Fruit fly (Drosophila melanogaster): ENCODE results near the gene LysE.

The LysE gene

DNA sequence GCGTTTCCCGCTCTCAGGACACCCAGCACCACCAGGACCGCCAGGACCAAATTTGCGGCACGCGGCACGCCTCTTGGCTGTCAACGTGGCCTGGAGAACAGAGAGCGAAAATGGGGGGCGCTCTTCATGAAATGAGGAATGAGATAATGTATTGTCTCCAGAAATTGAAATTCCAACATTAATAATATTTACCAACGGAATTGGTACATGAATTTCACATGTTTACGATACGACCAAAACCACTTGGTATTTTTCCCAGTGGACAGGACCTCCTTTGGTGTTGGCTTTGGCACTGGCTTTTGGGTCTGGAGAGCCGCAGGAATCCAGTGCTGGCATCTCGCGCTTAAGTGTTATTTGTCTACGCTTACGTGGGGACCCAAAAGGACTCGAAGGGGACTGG is 29.2 kb upstream of the LysE start (continued):
- peak; percentile 21 for TF ChIP-seq CG7839 (tag; optimal IDR thresholded peaks at IDR 0.05)
- TF ChIP-seq bcd (GFP tag; optimal IDR thresholded peaks at IDR 0.05), result peak; percentile 20
- no peak for TF ChIP-seq toy (GFP tag; IDR thresholded peaks at IDR 0.05)
- peak; percentile 33; the same call in 1 of the 2 replicates for TF ChIP-seq Taf1 (GFP tag; IDR thresholded peaks at IDR 0.05)
- no peak for TF ChIP-seq pnt (GFP tag; optimal IDR thresholded peaks at IDR 0.05)
- TF ChIP-seq CG15514 (GFP tag; optimal IDR thresholded peaks at IDR 0.05), result no peak

dm6 chr3L:1188936-1189659 is 23.5 kb upstream of the LysE start, which contains the start of gene CG13912:
TSS of gene CG13912 (plus strand) at chr3L:1189588.
- TF ChIP-seq CG6254 (GFP tag; optimal IDR thresholded peaks at IDR 0.05) (peak; percentile 41), Nf-YC (tag; optimal IDR thresholded peaks at IDR 0.05) (peak; percentile 26), ranshi (GFP tag; IDR thresholded peaks at IDR 0.05) (0 out of 2 replicates have a peak, but pooled peaks have one; percentile 14), CG8388 (GFP tag; optimal IDR thresholded peaks at IDR 0.05) (no peak), CG7839 (tag; optimal IDR thresholded peaks at IDR 0.05) (no peak), CG11504 (tag; optimal IDR thresholded peaks at IDR 0.05) (peak; percentile 7), hb (GFP tag; IDR thresholded peaks at IDR 0.05; ENCODE audit: partially characterized antibody) (no peak), knrl (GFP tag; IDR thresholded peaks at IDR 0.05; ENCODE audit: partially characterized antibody) (peak; percentile 45; the same call in 1 of the 3 replicates), CG13296 (GFP tag; optimal IDR thresholded peaks at IDR 0.05) (peak; percentile 33), CG8359 (GFP tag; optimal IDR thresholded peaks at IDR 0.05; ENCODE audit: borderline replicate concordance) (no peak), CG10543 (GFP tag; optimal IDR thresholded peaks at IDR 0.05) (peak; percentile 90), Chrac-16 (GFP tag; optimal IDR thresholded peaks at IDR 0.05) (no peak), CG5180 (GFP tag; optimal IDR thresholded peaks at IDR 0.05) (peak; percentile 24), mld (GFP tag; IDR thresholded peaks at IDR 0.05; ENCODE audit: partially characterized antibody) (no peak), Mrtf (GFP tag; IDR thresholded peaks at IDR 0.05) (no peak), pfk (GFP tag; optimal IDR thresholded peaks at IDR 0.05) (peak; percentile 6), mirr (GFP tag; optimal IDR thresholded peaks at IDR 0.05) (peak; percentile 86), CG14441 (GFP tag; IDR thresholded peaks at IDR 0.05) (0 out of 2 replicates have a peak, but pooled peaks have one; percentile 6), CG12769 (tag; optimal IDR thresholded peaks at IDR 0.05) (peak; percentile 9), pan (optimal IDR thresholded peaks at IDR 0.05) (no peak), pan (GFP tag; optimal IDR thresholded peaks at IDR 0.05 in 1 of 2, IDR thresholded peaks at IDR 0.05 in 1 of 2) (no peak), CG13894 (tag; optimal IDR thresholded peaks at IDR 0.05) (no peak), otp (GFP tag; IDR thresholded peaks at IDR 0.05) (no peak), tll (GFP tag; optimal IDR thresholded peaks at IDR 0.05) (no peak), CG8089 (GFP tag; optimal IDR thresholded peaks at IDR 0.05) (no peak), dmrt99B (tag; optimal IDR thresholded peaks at IDR 0.05) (peak; percentile 9), Dek (tag; optimal IDR thresholded peaks at IDR 0.05) (peak; percentile 48), pita (GFP tag; optimal IDR thresholded peaks at IDR 0.05) (peak; percentile 76), CG2889 (GFP tag; IDR thresholded peaks at IDR 0.05) (no peak), CG10462 (GFP tag; optimal IDR thresholded peaks at IDR 0.05) (no peak), CG6683 (GFP tag; optimal IDR thresholded peaks at IDR 0.05) (no peak), CG31365 (tag; optimal IDR thresholded peaks at IDR 0.05) (peak; percentile 76), CG8290 (GFP tag; optimal IDR thresholded peaks at IDR 0.05) (no peak), CG8290 (tag; optimal IDR thresholded peaks at IDR 0.05) (peak in 1 of 2 experiments; percentile 85), pum (GFP tag; optimal IDR thresholded peaks at IDR 0.05) (no peak), onecut (GFP tag; IDR thresholded peaks at IDR 0.05) (no peak; the same call in 1 of the 2 replicates), hkb (optimal IDR thresholded peaks at IDR 0.05) (peak; percentile 17), hkb (GFP tag; IDR thresholded peaks at IDR 0.05) (no peak), CG1529 (GFP tag; optimal IDR thresholded peaks at IDR 0.05) (no peak), kah (GFP tag; optimal IDR thresholded peaks at IDR 0.05) (peak; percentile 61), unc-4 (GFP tag; IDR thresholded peaks at IDR 0.05; ENCODE audit: partially characterized antibody) (no peak), Blimp-1 (GFP tag; optimal IDR thresholded peaks at IDR 0.05) (no peak)
